Worm (Caenorhabditis elegans) whole organism, L3 larva: Measurements from ENCODE around the gene prkl-1.

Experiments
- R02D3.7 ChIP-seq: fragments of 150-350 bp; optimal IDR thresholded peaks from 2 replicates; lab custom pipeline; 2014; ENCODE audit warnings: missing biosample characterization, missing genetic modification characterization
- ZK546.5 ChIP-seq: sonication (generic microtip); optimal IDR thresholded peaks from 2 replicates; lab custom pipeline; 2017; ENCODE audit warnings: missing biosample characterization, missing genetic modification characterization
- ama-1 ChIP-seq: fragments of 150-350 bp; optimal IDR thresholded peaks from 2 replicates; lab custom pipeline; 2018
- ceh-16 ChIP-seq: sonication (generic microtip); optimal IDR thresholded peaks from 2 replicates; lab custom pipeline; 2017; ENCODE audit warnings: missing biosample characterization, missing genetic modification characterization
- ceh-28 ChIP-seq: fragments of 150-350 bp; optimal IDR thresholded peaks from 2 replicates; lab custom pipeline; 2014; ENCODE audit warnings: missing biosample characterization, missing genetic modification reagents, missing genetic modification characterization
- ceh-82 ChIP-seq: fragments of 150-350 bp; optimal IDR thresholded peaks from 2 replicates; lab custom pipeline; 2014; ENCODE audit warnings: missing biosample characterization, missing genetic modification characterization
- ceh-9 ChIP-seq: sonication (generic microtip); optimal IDR thresholded peaks from 2 replicates; lab custom pipeline; 2018; ENCODE audit warnings: missing biosample characterization, missing genetic modification characterization
- daf-12 ChIP-seq: fragments of 150-350 bp; optimal IDR thresholded peaks from 2 replicates; lab custom pipeline; 2014; ENCODE audit warnings: missing biosample characterization, missing genetic modification reagents, missing genetic modification characterization
- egl-27 ChIP-seq: sonication (generic microtip); optimal IDR thresholded peaks from 4 replicates; lab custom pipeline; 2017; ENCODE audit warnings: missing biosample characterization, missing genetic modification reagents, missing genetic modification characterization
- egl-5 ChIP-seq: fragments of 150-350 bp; optimal IDR thresholded peaks from 2 replicates; lab custom pipeline; 2017; ENCODE audit warnings: missing biosample characterization, missing genetic modification reagents, missing genetic modification characterization, inconsistent platforms
- elt-1 ChIP-seq: fragments of 150-350 bp; optimal IDR thresholded peaks from 2 replicates; lab custom pipeline; 2014; ENCODE audit warnings: missing biosample characterization, missing genetic modification characterization
- elt-2 ChIP-seq: sonication (generic microtip); optimal IDR thresholded peaks from 2 replicates; lab custom pipeline; 2016; ENCODE audit warnings: missing genetic modification reagents, mild to moderate bottlenecking, missing genetic modification characterization, missing compliant biosample characterization
- eor-1 ChIP-seq, 2 experiments: fragments of 150-350 bp; optimal IDR thresholded peaks; 2 replicates each; lab custom pipeline; 2014 to 2018; ENCODE audit warnings: missing biosample characterization in 2 of 2, missing genetic modification characterization in 2 of 2
- fkh-10 ChIP-seq: sonication (generic microtip); optimal IDR thresholded peaks from 2 replicates; lab custom pipeline; 2017; ENCODE audit warnings: missing biosample characterization, missing genetic modification reagents, missing genetic modification characterization
- fkh-2 ChIP-seq: fragments of 150-350 bp; optimal IDR thresholded peaks from 2 replicates; lab custom pipeline; 2014; ENCODE audit warnings: missing biosample characterization, missing genetic modification reagents, missing genetic modification characterization
- fos-1 ChIP-seq: fragments of 150-350 bp; optimal IDR thresholded peaks from 2 replicates; lab custom pipeline; 2014; ENCODE audit warnings: missing biosample characterization, missing genetic modification characterization
- hmg-11 ChIP-seq: sonication (generic microtip); optimal IDR thresholded peaks from 2 replicates; lab custom pipeline; 2016; ENCODE audit warnings: missing genetic modification characterization, missing compliant biosample characterization
- jun-1 ChIP-seq: fragments of 150-350 bp; optimal IDR thresholded peaks from 2 replicates; lab custom pipeline; 2014; ENCODE audit warnings: missing biosample characterization, missing genetic modification reagents, missing genetic modification characterization
- lin-15B ChIP-seq: fragments of 150-350 bp; optimal IDR thresholded peaks from 2 replicates; lab custom pipeline; 2014; ENCODE audit warnings: missing biosample characterization, missing genetic modification characterization
- lin-39 ChIP-seq: fragments of 150-350 bp; optimal IDR thresholded peaks from 2 replicates; lab custom pipeline; 2018; ENCODE audit warnings: missing biosample characterization, missing genetic modification reagents, missing genetic modification characterization
- lsy-12 ChIP-seq: sonication (generic microtip); optimal IDR thresholded peaks from 2 replicates; lab custom pipeline; 2016; ENCODE audit warnings: mild to moderate bottlenecking, missing genetic modification characterization, missing compliant biosample characterization
- mdl-1 ChIP-seq: fragments of 150-350 bp; optimal IDR thresholded peaks from 2 replicates; lab custom pipeline; 2014; ENCODE audit warnings: missing biosample characterization, missing genetic modification characterization
- mml-1 ChIP-seq: fragments of 150-350 bp; sonication (generic microtip); optimal IDR thresholded peaks from 3 replicates; lab custom pipeline; 2014; ENCODE audit warnings: missing biosample characterization, missing genetic modification characterization
- nhr-11 ChIP-seq: fragments of 150-350 bp; optimal IDR thresholded peaks from 2 replicates; lab custom pipeline; 2014; ENCODE audit warnings: missing biosample characterization, missing genetic modification characterization
- nhr-12 ChIP-seq: fragments of 150-350 bp; optimal IDR thresholded peaks from 2 replicates; lab custom pipeline; 2014; ENCODE audit warnings: missing biosample characterization, missing genetic modification characterization
- nhr-23 ChIP-seq: fragments of 150-350 bp; optimal IDR thresholded peaks from 2 replicates; lab custom pipeline; 2014; ENCODE audit warnings: missing biosample characterization, missing genetic modification reagents, missing genetic modification characterization
- nhr-237 ChIP-seq: fragments of 150-350 bp; optimal IDR thresholded peaks from 2 replicates; lab custom pipeline; 2014; ENCODE audit warnings: missing biosample characterization, missing genetic modification characterization
- nhr-28 ChIP-seq: fragments of 150-350 bp; optimal IDR thresholded peaks from 2 replicates; lab custom pipeline; 2014; ENCODE audit warnings: missing biosample characterization, missing genetic modification characterization
- nhr-76 ChIP-seq: fragments of 150-350 bp; sonication (generic microtip); optimal IDR thresholded peaks from 5 replicates; lab custom pipeline; 2014; ENCODE audit warnings: missing biosample characterization, missing genetic modification characterization
- nhr-77 ChIP-seq: fragments of 150-350 bp; optimal IDR thresholded peaks from 2 replicates; lab custom pipeline; 2014; ENCODE audit warnings: missing biosample characterization, missing genetic modification characterization
- pqm-1 ChIP-seq: fragments of 150-350 bp; optimal IDR thresholded peaks from 2 replicates; lab custom pipeline; 2017; ENCODE audit warnings: missing biosample characterization, missing genetic modification characterization, inconsistent platforms
- sea-2 ChIP-seq: fragments of 150-350 bp; sonication (generic microtip); optimal IDR thresholded peaks from 4 replicates; lab custom pipeline; 2014; ENCODE audit warnings: missing biosample characterization, missing genetic modification reagents, missing genetic modification characterization
- skn-1 ChIP-seq: fragments of 150-350 bp; optimal IDR thresholded peaks from 2 replicates; lab custom pipeline; 2014; ENCODE audit warnings: missing biosample characterization, missing genetic modification characterization
- snpc-4 ChIP-seq: fragments of 150-350 bp; optimal IDR thresholded peaks from 2 replicates; lab custom pipeline; 2014; ENCODE audit warnings: missing biosample characterization, missing genetic modification characterization
- tbx-2 ChIP-seq: sonication (generic microtip); optimal IDR thresholded peaks from 2 replicates; lab custom pipeline; 2016; ENCODE audit warnings: mild to moderate bottlenecking, missing genetic modification characterization, missing compliant biosample characterization
- unc-39 ChIP-seq: sonication (generic microtip); optimal IDR thresholded peaks from 4 replicates; lab custom pipeline; 2017; ENCODE audit warnings: missing biosample characterization, missing genetic modification characterization
- unc-62 ChIP-seq: fragments of 150-350 bp; sonication (generic microtip); optimal IDR thresholded peaks from 4 replicates; lab custom pipeline; 2014; ENCODE audit warnings: missing biosample characterization, missing genetic modification reagents, missing genetic modification characterization
- zag-1 ChIP-seq: fragments of 150-350 bp; optimal IDR thresholded peaks from 2 replicates; lab custom pipeline; 2014; ENCODE audit warnings: missing biosample characterization, missing genetic modification characterization
- ztf-4 ChIP-seq: fragments of 150-350 bp; optimal IDR thresholded peaks from 2 replicates; lab custom pipeline; 2014; ENCODE audit warnings: missing biosample characterization, missing genetic modification characterization

The prkl-1 gene

ce11 chrIV:6997918-6998317, 11.2 kb upstream of the prkl-1 start:
- TF ChIP-seq egl-5 (tag; lab: Kevin White, UChicago) (no peak), fkh-10 (no peak), unc-62 (GFP tag; lab: Kevin White, UChicago) (no peak), hmg-11 (tag; lab: Kevin White, UChicago) (no peak), ceh-16 (tag; lab: Kevin White, UChicago) (no peak), ceh-82 (tag; lab: Kevin White, UChicago) (no peak), snpc-4 (tag; lab: Kevin White, UChicago) (no peak), zag-1 (no peak), pqm-1 (tag; lab: Kevin White, UChicago) (no peak), lsy-12 (tag; lab: Kevin White, UChicago) (no peak), elt-2 (tag; lab: Kevin White, UChicago) (no peak), R02D3.7 (tag; lab: Kevin White, UChicago) (no peak), unc-39 (tag; lab: Kevin White, UChicago) (no peak), ceh-28 (tag; lab: Kevin White, UChicago) (no peak), tbx-2 (tag; lab: Kevin White, UChicago) (no peak)
- TF ChIP-seq, all 47 proteins: peak for 0

ce11 chrIV:6991070-6991469, 4.3 kb upstream of the prkl-1 start:
- TF ChIP-seq lin-15B (no peak), ama-1 (no peak), skn-1 (tag; lab: Kevin White, UChicago) (no peak), fos-1 (no peak), lin-39 (no peak), nhr-237 (tag; lab: Kevin White, UChicago) (no peak), nhr-11 (no peak), nhr-28 (tag; lab: Kevin White, UChicago) (no peak), nhr-77 (tag; lab: Kevin White, UChicago) (no peak), nhr-76 (no peak), egl-27 (tag; lab: Kevin White, UChicago) (no peak), mml-1 (tag; lab: Kevin White, UChicago) (no peak), nhr-23 (tag; lab: Kevin White, UChicago) (no peak), zag-1 (no peak), daf-12 (tag; lab: Kevin White, UChicago) (no peak), ZK546.5 (no peak), tbx-2 (tag; lab: Kevin White, UChicago) (no peak), ceh-16 (tag; lab: Kevin White, UChicago) (no peak), elt-2 (tag; lab: Kevin White, UChicago) (no peak)
- TF ChIP-seq, all 47 proteins: peak for 0

- TF ChIP-seq ztf-4 (no peak), ceh-82 (tag; lab: Kevin White, UChicago) (no peak), unc-62 (GFP tag; lab: Kevin White, UChicago) (no peak), R02D3.7 (tag; lab: Kevin White, UChicago) (no peak), egl-5 (tag; lab: Kevin White, UChicago) (no peak), mdl-1 (tag; lab: Kevin White, UChicago) (no peak), lin-39 (no peak), nhr-237 (tag; lab: Kevin White, UChicago) (no peak), tbx-2 (tag; lab: Kevin White, UChicago) (no peak), nhr-12 (no peak), sea-2 (GFP tag; lab: Kevin White, UChicago) (no peak), eor-1 (tag; optimal IDR thresholded peaks at IDR 0.05; lab: Kevin White, UChicago) (no peak), ZK546.5 (no peak), elt-1 (tag; lab: Kevin White, UChicago) (no peak), nhr-11 (no peak), fkh-2 (tag; lab: Kevin White, UChicago) (no peak), ceh-9 (tag; lab: Kevin White, UChicago) (no peak), unc-39 (tag; lab: Kevin White, UChicago) (no peak), jun-1 (tag; lab: Kevin White, UChicago) (no peak)
Measured at ce11 chrIV:6984449-6985380, 2.0 kb downstream of the prkl-1 start.
